Worm (Caenorhabditis elegans): ENCODE data around the gene cest-6.

The cest-6 gene

DNA sequence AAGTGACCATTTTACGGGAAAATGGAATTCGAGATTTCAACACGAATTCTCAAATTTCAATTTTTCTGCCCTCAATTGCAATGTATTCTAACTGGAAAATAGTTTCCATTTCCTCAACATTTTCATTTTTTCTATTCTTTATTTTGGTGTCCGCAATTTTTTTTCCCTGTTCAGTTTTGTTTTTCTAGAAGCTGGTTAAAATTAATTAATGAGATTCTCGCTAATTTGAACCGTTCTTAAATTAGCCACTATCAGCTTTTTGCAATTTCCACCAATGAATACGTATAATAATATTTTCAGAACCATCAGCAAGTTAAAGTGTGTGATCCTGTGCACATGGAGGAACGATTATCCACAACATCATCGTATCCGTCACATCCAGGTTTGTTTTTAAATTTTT, 29.0 kb upstream of the cest-6 start, which contains the start of gene jnk-1:
jnk-1 (plus strand) TSS at position 301 of the 400 bp plus-strand sequence.
- TF ChIP-seq hlh-8 (tag; optimal IDR thresholded peaks at IDR 0.05) (no peak), fkh-10 (GFP tag; optimal IDR thresholded peaks at IDR 0.05) (no peak), C38D4.7 (GFP tag; optimal IDR thresholded peaks at IDR 0.05) (no peak), ets-4 (tag; optimal IDR thresholded peaks at IDR 0.05) (no peak), fkh-6 (tag; optimal IDR thresholded peaks at IDR 0.05) (no peak)

DNA sequence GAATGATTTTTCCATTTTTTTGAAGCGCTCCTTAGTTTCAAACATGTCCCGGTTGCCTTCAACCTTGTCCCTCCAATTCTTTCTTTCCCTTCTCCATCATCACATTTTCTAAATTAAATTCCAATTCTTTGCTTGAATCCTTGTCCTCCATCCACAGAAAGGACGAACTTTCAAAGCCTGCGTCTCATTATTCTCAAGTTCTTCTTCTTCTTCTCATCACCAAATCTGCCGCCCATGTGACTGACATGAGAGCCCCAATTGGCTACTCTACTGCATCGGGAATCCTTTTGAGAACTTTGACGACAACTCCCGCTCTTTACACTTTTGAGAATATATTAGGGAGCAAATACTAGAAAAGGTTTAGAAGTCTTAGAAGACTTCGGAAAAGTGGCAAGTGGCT, 28.4 kb upstream of the cest-6 start:
- peak; percentile 25 for TF ChIP-seq ceh-31 (tag; optimal IDR thresholded peaks at IDR 0.05)
- TF ChIP-seq ceh-2 (tag; optimal IDR thresholded peaks at IDR 0.05), result no peak
- TF ChIP-seq pax-1 (tag; optimal IDR thresholded peaks at IDR 0.05), result no peak
- peak; percentile 32 for TF ChIP-seq unc-55 (GFP tag; optimal IDR thresholded peaks at IDR 0.05)
- TF ChIP-seq unc-42 (tag; optimal IDR thresholded peaks at IDR 0.05), result peak; percentile 96
- TF ChIP-seq nfya-1 (tag; optimal IDR thresholded peaks at IDR 0.05), result peak; percentile 52

DNA sequence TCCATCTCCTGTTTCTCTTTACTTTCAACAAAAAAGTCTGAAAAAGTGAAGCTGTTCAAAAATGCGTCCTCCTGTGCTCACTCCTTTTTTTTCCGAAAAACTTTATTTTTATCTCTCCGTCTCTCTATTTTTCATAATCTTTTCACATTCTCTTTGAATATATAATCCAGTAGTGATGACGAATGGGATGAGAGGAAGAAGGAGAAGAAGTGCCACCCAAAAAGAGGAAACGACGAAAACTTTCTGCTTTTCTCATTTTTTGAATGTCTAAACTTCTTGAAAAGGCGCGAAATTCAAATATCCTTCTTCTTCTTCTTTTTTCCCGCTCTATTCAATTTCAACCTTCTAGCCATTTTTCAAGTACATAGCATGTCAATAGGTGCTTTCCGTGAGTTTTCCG, 26.4 kb upstream of the cest-6 start:
- TF ChIP-seq hlh-6 (tag; optimal IDR thresholded peaks at IDR 0.05) (no peak), unc-42 (tag; optimal IDR thresholded peaks at IDR 0.05) (peak; percentile 25)

DNA sequence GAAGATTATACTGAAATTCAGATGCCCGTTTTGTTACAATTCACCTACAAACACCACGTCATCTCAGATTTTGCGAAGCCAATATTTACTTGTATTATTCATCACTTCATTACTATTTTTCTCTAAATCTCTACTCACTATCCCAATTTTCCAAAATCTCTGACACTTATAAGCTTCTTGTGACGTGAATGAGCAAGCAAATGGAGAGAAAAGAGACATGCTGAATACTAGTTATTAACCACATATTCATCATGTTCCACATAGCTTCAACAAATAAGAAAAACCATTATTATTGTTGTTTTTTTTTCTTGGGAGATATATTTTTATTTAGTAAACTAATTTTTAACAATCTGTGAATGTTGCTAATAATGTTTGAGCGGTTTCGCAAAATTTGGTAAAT, 22.9 kb upstream of the cest-6 start:
- TF ChIP-seq pax-1 (tag; optimal IDR thresholded peaks at IDR 0.05) (no peak), pat-9 (tag; optimal IDR thresholded peaks at IDR 0.05) (no peak), nhr-11 (tag; optimal IDR thresholded peaks at IDR 0.05) (no peak), ceh-14 (tag; optimal IDR thresholded peaks at IDR 0.05) (no peak), hlh-8 (tag; optimal IDR thresholded peaks at IDR 0.05) (no peak), hlh-6 (tag; optimal IDR thresholded peaks at IDR 0.05) (no peak), ttx-3 (tag; optimal IDR thresholded peaks at IDR 0.05) (no peak), lim-6 (tag; optimal IDR thresholded peaks at IDR 0.05) (no peak), ceh-24 (tag; optimal IDR thresholded peaks at IDR 0.05) (no peak), sox-2 (GFP tag; IDR thresholded peaks at IDR 0.05) (no peak), che-1 (tag; optimal IDR thresholded peaks at IDR 0.05) (no peak), T23F11.4 (GFP tag; optimal IDR thresholded peaks at IDR 0.05) (no peak), ceh-18 (tag; optimal IDR thresholded peaks at IDR 0.05) (no peak), ahr-1 (tag; optimal IDR thresholded peaks at IDR 0.05) (no peak), hlh-13 (GFP tag; optimal IDR thresholded peaks at IDR 0.05) (no peak), pha-4 (tag; optimal IDR thresholded peaks at IDR 0.05) (no peak), C08G9.2 (tag; optimal IDR thresholded peaks at IDR 0.05) (no peak), elt-2 (tag; optimal IDR thresholded peaks at IDR 0.05) (no peak), fkh-10 (GFP tag; optimal IDR thresholded peaks at IDR 0.05) (no peak), K09A11.1 (tag; optimal IDR thresholded peaks at IDR 0.05; ENCODE audit: insufficient read depth) (no peak)

- TF ChIP-seq pha-4 (tag; optimal IDR thresholded peaks at IDR 0.05) (no peak), rnt-1 (tag; optimal IDR thresholded peaks at IDR 0.05) (peak; percentile 1), unc-55 (GFP tag; optimal IDR thresholded peaks at IDR 0.05) (peak; percentile 69), npax-4 (tag; optimal IDR thresholded peaks at IDR 0.05) (no peak)
These were observed 18.5 kb upstream of the cest-6 start for ce11 chrIV:6946832-6947231.

ce11 chrIV:6941101-6941500, 12.8 kb upstream of the cest-6 start:
- TF ChIP-seq hlh-6 (tag; optimal IDR thresholded peaks at IDR 0.05) (no peak), ceh-18 (tag; optimal IDR thresholded peaks at IDR 0.05) (no peak), lin-11 (tag; optimal IDR thresholded peaks at IDR 0.05) (no peak), mec-3 (tag; optimal IDR thresholded peaks at IDR 0.05; ENCODE audit: borderline replicate concordance) (no peak), tbx-2 (tag; optimal IDR thresholded peaks at IDR 0.05) (no peak), elt-2 (tag; optimal IDR thresholded peaks at IDR 0.05) (no peak), pax-1 (tag; optimal IDR thresholded peaks at IDR 0.05) (no peak), ceh-34 (tag; optimal IDR thresholded peaks at IDR 0.05) (no peak)
